Worm (Caenorhabditis elegans) whole organism, mixed stage, embryonic: Measurements from ENCODE around the gene F35C11.4.

ENCODE experiments used
- blmp-1 ChIP-seq: fragments of 150-350 bp; optimal IDR thresholded peaks from 2 replicates; lab custom pipeline; 2014; ENCODE audit warnings: missing biosample characterization, missing genetic modification characterization
- ceh-39 ChIP-seq: fragments of 150-350 bp; optimal IDR thresholded peaks from 2 replicates; lab custom pipeline; 2014; ENCODE audit warnings: missing biosample characterization, missing genetic modification characterization
- ceh-43 ChIP-seq: fragments of 200-800 bp; sonication (Bioruptor generic); optimal IDR thresholded peaks from 2 replicates; lab custom pipeline; 2018; ENCODE audit warnings: mild to moderate bottlenecking, missing genetic modification characterization, moderate library complexity, missing compliant biosample characterization
- ces-1 ChIP-seq: fragments of 150-350 bp; optimal IDR thresholded peaks from 2 replicates; lab custom pipeline; 2014; ENCODE audit warnings: missing biosample characterization, missing genetic modification reagents, missing genetic modification characterization
- elt-1 ChIP-seq: sonication (generic microtip); optimal IDR thresholded peaks from 2 replicates; lab custom pipeline; 2017; ENCODE audit warnings: missing genetic modification characterization, mild to moderate bottlenecking, missing compliant biosample characterization, antibody characterized with exemption, moderate library complexity, borderline replicate concordance; ENCODE audit not compliant: insufficient read depth
- elt-3 ChIP-seq: fragments of 150-350 bp; optimal IDR thresholded peaks from 2 replicates; lab custom pipeline; 2014; ENCODE audit warnings: missing biosample characterization, missing genetic modification characterization
- ham-2 ChIP-seq: fragments of 200-800 bp; sonication (Bioruptor generic); optimal IDR thresholded peaks from 2 replicates; lab custom pipeline; 2018; ENCODE audit warnings: mild to moderate bottlenecking, missing genetic modification characterization, missing compliant biosample characterization
- hlh-1 ChIP-seq: fragments of 150-350 bp; optimal IDR thresholded peaks from 2 replicates; lab custom pipeline; 2014; ENCODE audit warnings: missing biosample characterization, missing genetic modification reagents, missing genetic modification characterization
- lin-13 ChIP-seq: fragments of 150-350 bp; optimal IDR thresholded peaks from 2 replicates; lab custom pipeline; 2014; ENCODE audit warnings: missing biosample characterization, missing genetic modification characterization
- lin-32 ChIP-seq: fragments of 200-800 bp; sonication (Bioruptor generic); optimal IDR thresholded peaks from 2 replicates; lab custom pipeline; 2018; ENCODE audit warnings: mild to moderate bottlenecking, missing genetic modification characterization, missing compliant biosample characterization
- lsy-2 ChIP-seq: fragments of 150-350 bp; optimal IDR thresholded peaks from 2 replicates; lab custom pipeline; 2014; ENCODE audit warnings: missing biosample characterization, missing genetic modification characterization
- mep-1 ChIP-seq: fragments of 150-350 bp; optimal IDR thresholded peaks from 2 replicates; lab custom pipeline; 2017; ENCODE audit warnings: missing biosample characterization, missing genetic modification reagents, missing genetic modification characterization, inconsistent platforms
- mls-2 ChIP-seq: sonication (generic microtip); optimal IDR thresholded peaks from 2 replicates; lab custom pipeline; 2016; ENCODE audit warnings: mild to moderate bottlenecking, missing genetic modification characterization, moderate library complexity, missing compliant biosample characterization
- nhr-237 ChIP-seq: fragments of 150-350 bp; optimal IDR thresholded peaks from 2 replicates; lab custom pipeline; 2014; ENCODE audit warnings: missing biosample characterization, missing genetic modification characterization
- nhr-76 ChIP-seq: sonication (generic microtip); optimal IDR thresholded peaks from 2 replicates; lab custom pipeline; 2017; ENCODE audit warnings: missing biosample characterization, missing genetic modification characterization
- pha-4 ChIP-seq: fragments of 150-350 bp; optimal IDR thresholded peaks from 2 replicates; lab custom pipeline; 2018; ENCODE audit warnings: missing biosample characterization, missing genetic modification reagents, missing genetic modification characterization
- sem-2 ChIP-seq: fragments of 200-800 bp; sonication (Bioruptor generic); optimal IDR thresholded peaks from 2 replicates; lab custom pipeline; 2018; ENCODE audit warnings: mild to moderate bottlenecking, missing genetic modification characterization, missing compliant biosample characterization
- unc-120 ChIP-seq: sonication (generic microtip); optimal IDR thresholded peaks from 2 replicates; lab custom pipeline; 2017; ENCODE audit warnings: missing genetic modification characterization, missing compliant biosample characterization; ENCODE audit not compliant: poor library complexity, severe bottlenecking
- ztf-11 ChIP-seq: fragments of 150-350 bp; optimal IDR thresholded peaks from 2 replicates; lab custom pipeline; 2014; ENCODE audit warnings: missing biosample characterization, missing genetic modification characterization

Gene F35C11.4

ce11 chrII:8276057-8276456 lies 27.3 kb downstream of the F35C11.4 start, which contains the start of the genes gei-14 and slc-25A32:
Gene gei-14, minus strand, starts transcription at chrII:8276231.
Gene slc-25A32, plus strand, starts transcription at chrII:8276298.
- TF ChIP-seq pha-4: no peak
- peak; percentile 70 for TF ChIP-seq lsy-2 (tag; lab: Kevin White, UChicago)

DNA sequence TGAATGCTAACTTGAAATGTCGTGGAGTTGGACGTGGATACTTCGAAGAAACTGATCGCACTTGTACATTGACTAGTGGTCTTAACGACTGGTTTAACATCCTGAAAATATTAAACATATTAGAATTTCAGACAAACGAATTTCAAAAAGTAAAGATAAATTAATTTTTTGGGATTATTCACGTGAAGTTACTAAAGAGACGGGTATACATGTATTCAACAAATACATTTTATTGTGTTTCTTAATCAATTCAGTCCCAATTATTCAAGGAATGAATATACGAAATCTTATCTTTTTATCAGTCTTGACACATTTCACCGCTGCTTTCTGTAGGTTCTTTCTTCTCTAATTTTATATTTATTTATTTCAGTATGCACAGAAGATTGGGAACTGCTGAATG lies 29.6 kb downstream of the F35C11.4 start, which contains the start of the genes mrpl-10 and clec-142:
Gene mrpl-10 (minus strand): TSS at position 101 of the 400 bp plus-strand sequence.
Gene clec-142 (plus strand): TSS at position 264 of the 400 bp plus-strand sequence.
- TF ChIP-seq elt-1 (tag; lab: Kevin White, UChicago) (no peak), ceh-39 (tag; lab: Kevin White, UChicago) (no peak), mls-2 (tag; lab: Kevin White, UChicago) (no peak)

- TF ChIP-seq mep-1 (tag; lab: Kevin White, UChicago) (peak; percentile 28), ceh-43 (GFP tag; lab: Kevin White, UChicago) (no peak), elt-1 (tag; lab: Kevin White, UChicago) (no peak), nhr-237 (peak; percentile 22), blmp-1 (tag; lab: Kevin White, UChicago) (no peak), lin-13 (tag; lab: Kevin White, UChicago) (no peak), sem-2 (GFP tag; lab: Kevin White, UChicago) (no peak), ces-1 (peak; percentile 39), lsy-2 (tag; lab: Kevin White, UChicago) (peak; percentile 32), ham-2 (GFP tag; lab: Kevin White, UChicago) (no peak)
Measured at ce11 chrII:8283158-8283717, 34.4 kb downstream of the F35C11.4 start, which contains the start of the genes nst-1 and cct-4. Gene nst-1, minus strand, starts transcription at chrII:8283208. Gene cct-4, plus strand, starts transcription at chrII:8283667.

- TF ChIP-seq elt-3 (no peak), nhr-76 (tag; lab: Kevin White, UChicago) (no peak), blmp-1 (tag; lab: Kevin White, UChicago) (no peak), hlh-1 (tag; lab: Kevin White, UChicago) (no peak), ces-1 (no peak), lin-32 (no peak), ztf-11 (tag; lab: Kevin White, UChicago) (no peak), unc-120 (tag; lab: Kevin White, UChicago) (no peak), elt-1 (tag; lab: Kevin White, UChicago) (no peak), mls-2 (tag; lab: Kevin White, UChicago) (no peak)
Measured at ce11 chrII:8295296-8295695, 46.5 kb downstream of the F35C11.4 start, which contains the start of gene nlp-55. Gene nlp-55, minus strand, starts transcription at chrII:8295396.
